Worm (Caenorhabditis elegans) whole organism, L1 larva: ENCODE data around the gene T05G5.4.
A peak's percentile ranks its signal among the peaks of the same experiment; 100 is the strongest.

Experiments
- C04F5.9 ChIP-seq: sonication (generic microtip); optimal IDR thresholded peaks from 2 replicates; lab custom pipeline; 2016; ENCODE audit warnings: missing genetic modification characterization, missing compliant biosample characterization
- F16B12.6 ChIP-seq: fragments of 150-350 bp; optimal IDR thresholded peaks from 2 replicates; lab custom pipeline; 2014; ENCODE audit warnings: missing biosample characterization, missing genetic modification characterization
- aha-1 ChIP-seq: fragments of 150-350 bp; optimal IDR thresholded peaks from 2 replicates; lab custom pipeline; 2014; ENCODE audit warnings: missing biosample characterization, missing genetic modification characterization
- alr-1 ChIP-seq: fragments of 200-800 bp; sonication (Bioruptor generic); optimal IDR thresholded peaks from 2 replicates; lab custom pipeline; 2018; ENCODE audit warnings: borderline replicate concordance, mild to moderate bottlenecking, missing genetic modification characterization, missing compliant biosample characterization
- aly-2 ChIP-seq: fragments of 150-350 bp; optimal IDR thresholded peaks from 2 replicates; lab custom pipeline; 2014; ENCODE audit warnings: missing biosample characterization, missing genetic modification characterization
- ceh-8 ChIP-seq: fragments of 200-800 bp; sonication (Bioruptor generic); optimal IDR thresholded peaks from 2 replicates; lab custom pipeline; 2018; ENCODE audit warnings: mild to moderate bottlenecking, missing genetic modification characterization, moderate library complexity, missing compliant biosample characterization
- ceh-82 ChIP-seq, 3 experiments: fragments of 150-350 bp in 1 of 3; sonication (generic microtip) in 2 of 3; optimal IDR thresholded peaks; 2 replicates each; lab custom pipeline; 2014 to 2017; ENCODE audit warnings: missing biosample characterization in 3 of 3, missing genetic modification characterization in 3 of 3
- ceh-88 ChIP-seq: fragments of 200-800 bp; sonication (Bioruptor generic); IDR thresholded peaks from 2 replicates; pipeline ENCODE4 v1.3.6; 2022; ENCODE audit warnings: missing genetic modification characterization, missing compliant biosample characterization
- ceh-90 ChIP-seq: sonication (generic microtip); optimal IDR thresholded peaks from 2 replicates; lab custom pipeline; 2016; ENCODE audit warnings: missing genetic modification characterization, missing compliant biosample characterization
- dpl-1 ChIP-seq, 3 experiments: fragments of 150-350 bp in 2 of 3; sonication (generic microtip) in 1 of 3; optimal IDR thresholded peaks; 2 replicates each; lab custom pipeline; 2014 to 2017; ENCODE audit warnings: missing biosample characterization in 3 of 3, missing genetic modification characterization in 3 of 3, missing genetic modification reagents in 3 of 3
- dsc-1 ChIP-seq: sonication (generic microtip); optimal IDR thresholded peaks from 2 replicates; lab custom pipeline; 2016; ENCODE audit warnings: mild to moderate bottlenecking, missing genetic modification characterization, missing compliant biosample characterization
- efl-1 ChIP-seq, 4 experiments: fragments of 150-350 bp; optimal IDR thresholded peaks in 3 of 4; peaks in 1 of 4; 1 replicate in 1 of 4; 2 replicates in 3 of 4; lab custom pipeline; 2014; ENCODE audit warnings: missing biosample characterization in 2 of 4, missing genetic modification characterization in 2 of 4, missing genetic modification reagents in 2 of 4
- efl-3 ChIP-seq: fragments of 200-800 bp; sonication (Bioruptor generic); optimal IDR thresholded peaks from 2 replicates; lab custom pipeline; 2018; ENCODE audit warnings: mild to moderate bottlenecking, missing genetic modification characterization, missing compliant biosample characterization
- egl-13 ChIP-seq: sonication (generic microtip); optimal IDR thresholded peaks from 2 replicates; lab custom pipeline; 2016; ENCODE audit warnings: missing genotype, missing genetic modification reagents, missing genetic modification characterization, missing compliant biosample characterization
- elt-2 ChIP-seq: sonication (generic microtip); optimal IDR thresholded peaks from 2 replicates; lab custom pipeline; 2016; ENCODE audit warnings: missing genetic modification characterization, mild to moderate bottlenecking, inconsistent platforms, missing compliant biosample characterization, missing genetic modification reagents
- elt-3 ChIP-seq, 6 experiments: fragments of 150-350 bp in 1 of 6; sonication (generic microtip); optimal IDR thresholded peaks; 2 replicates each; lab custom pipeline; 2017 to 2018; ENCODE audit warnings: missing biosample characterization in 6 of 6, missing genetic modification characterization in 6 of 6, inconsistent platforms in 1 of 6
- ets-5 ChIP-seq: fragments of 200-800 bp; sonication (Bioruptor generic); IDR thresholded peaks from 2 replicates; pipeline ENCODE4 v1.3.6; 2022; ENCODE audit warnings: missing genetic modification characterization, missing compliant biosample characterization
- grh-1 ChIP-seq: fragments of 200-800 bp; sonication (Bioruptor generic); IDR thresholded peaks from 2 replicates; pipeline ENCODE4 v1.3.6; 2022; ENCODE audit warnings: missing genetic modification reagents, missing genetic modification characterization, missing compliant biosample characterization
- hlh-4 ChIP-seq: sonication (generic microtip); optimal IDR thresholded peaks from 2 replicates; lab custom pipeline; 2016; ENCODE audit warnings: mild to moderate bottlenecking, missing genetic modification characterization, missing compliant biosample characterization
- hpl-2 ChIP-seq: fragments of 150-350 bp; optimal IDR thresholded peaks from 2 replicates; lab custom pipeline; 2014; ENCODE audit warnings: missing biosample characterization, missing genetic modification reagents, missing genetic modification characterization
- irx-1 ChIP-seq: sonication (generic microtip); optimal IDR thresholded peaks from 2 replicates; lab custom pipeline; 2016; ENCODE audit warnings: missing genetic modification characterization, missing compliant biosample characterization
- isw-1 ChIP-seq: fragments of 200-800 bp; sonication (Bioruptor generic); IDR thresholded peaks from 2 replicates; pipeline ENCODE4 v1.3.6; 2022; ENCODE audit warnings: missing genetic modification characterization, missing compliant biosample characterization
- jun-1 ChIP-seq: fragments of 150-350 bp; optimal IDR thresholded peaks from 2 replicates; lab custom pipeline; 2014; ENCODE audit warnings: missing biosample characterization, missing genetic modification reagents, missing genetic modification characterization
- lin-13 ChIP-seq: fragments of 150-350 bp; optimal IDR thresholded peaks from 2 replicates; lab custom pipeline; 2014; ENCODE audit warnings: missing biosample characterization, missing genetic modification reagents, missing genetic modification characterization
- lin-14 ChIP-seq: fragments of 200-800 bp; sonication (Bioruptor generic); optimal IDR thresholded peaks from 2 replicates; lab custom pipeline; 2018; ENCODE audit warnings: mild to moderate bottlenecking, missing genetic modification characterization, moderate library complexity, missing compliant biosample characterization
- lin-15B ChIP-seq: fragments of 150-350 bp; sonication (generic microtip); optimal IDR thresholded peaks from 3 replicates; lab custom pipeline; 2014; ENCODE audit warnings: missing biosample characterization, missing genetic modification characterization
- lin-35 ChIP-seq, 2 experiments: fragments of 150-350 bp; optimal IDR thresholded peaks; 2 replicates each; lab custom pipeline; 2014; ENCODE audit warnings: missing biosample characterization in 2 of 2, missing genetic modification characterization in 2 of 2, missing genetic modification reagents in 2 of 2
- lin-39 ChIP-seq: fragments of 150-350 bp; optimal IDR thresholded peaks from 2 replicates; lab custom pipeline; 2014; ENCODE audit warnings: missing biosample characterization, missing genetic modification reagents, missing genetic modification characterization
- lir-3 ChIP-seq: sonication (generic microtip); optimal IDR thresholded peaks from 2 replicates; lab custom pipeline; 2016; ENCODE audit warnings: mild to moderate bottlenecking, missing genetic modification characterization, moderate library complexity, missing compliant biosample characterization; ENCODE audit not compliant: poor library complexity
- mdl-1 ChIP-seq, 2 experiments: fragments of 150-350 bp; optimal IDR thresholded peaks; 2 replicates each; lab custom pipeline; 2014 to 2017; ENCODE audit warnings: missing biosample characterization in 2 of 2, missing genetic modification characterization in 2 of 2, inconsistent platforms in 1 of 2
- mef-2 ChIP-seq: fragments of 150-350 bp; optimal IDR thresholded peaks from 2 replicates; lab custom pipeline; 2014; ENCODE audit warnings: missing biosample characterization, missing genetic modification characterization
- mep-1 ChIP-seq: fragments of 150-350 bp; optimal IDR thresholded peaks from 2 replicates; lab custom pipeline; 2014; ENCODE audit warnings: missing biosample characterization, missing genetic modification characterization
- nhr-19 ChIP-seq: fragments of 200-800 bp; sonication (Bioruptor generic); conservative IDR thresholded peaks from 2 replicates; pipeline ENCODE4 v1.3.6; 2022; ENCODE audit warnings: missing genetic modification characterization, missing compliant biosample characterization
- nhr-20 ChIP-seq: sonication (generic microtip); optimal IDR thresholded peaks from 2 replicates; lab custom pipeline; 2016; ENCODE audit warnings: mild to moderate bottlenecking, missing genetic modification characterization, missing compliant biosample characterization
- nhr-237 ChIP-seq: fragments of 150-350 bp; optimal IDR thresholded peaks from 2 replicates; lab custom pipeline; 2014; ENCODE audit warnings: missing biosample characterization, missing genetic modification characterization
- nhr-28 ChIP-seq: fragments of 150-350 bp; optimal IDR thresholded peaks from 2 replicates; lab custom pipeline; 2014; ENCODE audit warnings: missing biosample characterization, missing genetic modification characterization
- nhr-47 ChIP-seq: sonication (generic microtip); optimal IDR thresholded peaks from 2 replicates; lab custom pipeline; 2016; ENCODE audit warnings: mild to moderate bottlenecking, missing genetic modification characterization, moderate library complexity, missing compliant biosample characterization
- nhr-71 ChIP-seq: sonication (generic microtip); optimal IDR thresholded peaks from 2 replicates; lab custom pipeline; 2016; ENCODE audit warnings: mild to moderate bottlenecking, missing genetic modification characterization, moderate library complexity, missing compliant biosample characterization
- nhr-77 ChIP-seq: fragments of 150-350 bp; optimal IDR thresholded peaks from 2 replicates; lab custom pipeline; 2014; ENCODE audit warnings: missing biosample characterization, missing genetic modification characterization
- nhr-90 ChIP-seq: sonication (generic microtip); optimal IDR thresholded peaks from 2 replicates; lab custom pipeline; 2016; ENCODE audit warnings: mild to moderate bottlenecking, missing genetic modification characterization, missing compliant biosample characterization; ENCODE audit not compliant: poor library complexity
- pax-3 ChIP-seq: fragments of 200-800 bp; sonication (Bioruptor generic); optimal IDR thresholded peaks from 2 replicates; lab custom pipeline; 2018; ENCODE audit warnings: mild to moderate bottlenecking, missing genetic modification characterization, moderate library complexity, missing compliant biosample characterization
- rnt-1 ChIP-seq: sonication (generic microtip); optimal IDR thresholded peaks from 2 replicates; lab custom pipeline; 2016; ENCODE audit warnings: mild to moderate bottlenecking, missing genetic modification characterization, moderate library complexity, missing compliant biosample characterization
- snu-23 ChIP-seq: sonication (generic microtip); optimal IDR thresholded peaks from 2 replicates; lab custom pipeline; 2016; ENCODE audit warnings: missing genetic modification characterization, missing compliant biosample characterization
- swsn-7 ChIP-seq: sonication (generic microtip); optimal IDR thresholded peaks from 2 replicates; lab custom pipeline; 2016; ENCODE audit warnings: missing genetic modification characterization, missing compliant biosample characterization
- tbx-2 ChIP-seq: sonication (generic microtip); optimal IDR thresholded peaks from 2 replicates; lab custom pipeline; 2016; ENCODE audit warnings: missing genetic modification characterization, missing compliant biosample characterization
- unc-30 ChIP-seq: sonication (generic microtip); optimal IDR thresholded peaks from 2 replicates; lab custom pipeline; 2017; ENCODE audit warnings: missing biosample characterization, missing genetic modification characterization
- unc-86 ChIP-seq: sonication (generic microtip); optimal IDR thresholded peaks from 2 replicates; lab custom pipeline; 2016; ENCODE audit warnings: missing genetic modification characterization, missing compliant biosample characterization
- xbp-1 ChIP-seq: sonication (generic microtip); optimal IDR thresholded peaks from 2 replicates; lab custom pipeline; 2016; ENCODE audit warnings: missing genetic modification characterization, missing compliant biosample characterization
- zip-4 ChIP-seq: fragments of 200-800 bp; sonication (Bioruptor generic); optimal IDR thresholded peaks from 2 replicates; lab custom pipeline; 2018; ENCODE audit warnings: mild to moderate bottlenecking, missing genetic modification characterization, moderate library complexity, missing compliant biosample characterization
- ztf-11 ChIP-seq, 2 experiments: sonication (generic microtip); optimal IDR thresholded peaks; 2 replicates each; lab custom pipeline; 2016 to 2017; ENCODE audit warnings: missing genetic modification characterization in 2 of 2, missing biosample characterization in 1 of 2, missing compliant biosample characterization in 1 of 2
- ztf-4 ChIP-seq: fragments of 150-350 bp; optimal IDR thresholded peaks from 2 replicates; lab custom pipeline; 2014; ENCODE audit warnings: missing biosample characterization, missing genetic modification characterization

The T05G5.4 gene

ce11 chrIII:9717243-9717642 is 31.5 kb upstream of the T05G5.4 start:
- TF ChIP-seq ceh-8 (peak; percentile 8), egl-13 (tag; lab: Kevin White, UChicago) (peak; percentile 20), jun-1 (tag; lab: Kevin White, UChicago) (peak; percentile 4), isw-1 (no peak), hpl-2 (GFP tag; lab: Kevin White, UChicago) (peak; percentile 34), aha-1 (tag; lab: Kevin White, UChicago) (no peak), nhr-237 (no peak), nhr-28 (tag; lab: Kevin White, UChicago) (no peak), ceh-88 (GFP tag; lab: Robert Waterston, UW) (peak; percentile 62; the same call in 1 of the 2 replicates), elt-2 (tag; lab: Kevin White, UChicago) (peak; percentile 91), nhr-47 (tag; lab: Kevin White, UChicago) (peak; percentile 84), snu-23 (GFP tag; lab: Kevin White, UChicago) (peak; percentile 81), F16B12.6 (tag; lab: Kevin White, UChicago) (peak; percentile 18), unc-30 (tag; lab: Kevin White, UChicago) (no peak), ets-5 (GFP tag; lab: Robert Waterston, UW) (no peak), nhr-90 (tag; lab: Kevin White, UChicago) (peak; percentile 91), grh-1 (peak; percentile 62), efl-3 (GFP tag; lab: Kevin White, UChicago) (no peak), xbp-1 (tag; lab: Kevin White, UChicago) (peak; percentile 58), mep-1 (tag; lab: Kevin White, UChicago) (peak; percentile 14), ceh-82 (tag; optimal IDR thresholded peaks at IDR 0.05; lab: Kevin White, UChicago) (peak; percentile 43 to 56 (median 48)), lin-13 (GFP tag; lab: Kevin White, UChicago) (no peak), mef-2 (tag; lab: Kevin White, UChicago) (no peak), lin-14 (peak; percentile 64), nhr-20 (tag; lab: Kevin White, UChicago) (peak; percentile 80), hlh-4 (tag; lab: Kevin White, UChicago) (no peak), pax-3 (tag; lab: Kevin White, UChicago) (peak; percentile 50), mdl-1 (tag; optimal IDR thresholded peaks at IDR 0.05; lab: Kevin White, UChicago) (peak in 1 of 2 experiments; percentile 54), efl-1 (optimal IDR thresholded peaks at IDR 0.05; lab: Kevin White, UChicago) (peak; percentile 35 to 59), efl-1 (GFP tag; optimal IDR thresholded peaks at IDR 0.05 in 1 of 2; lab: Kevin White, UChicago) (peak; percentile 37 to 97), zip-4 (GFP tag; lab: Kevin White, UChicago) (peak; percentile 64), lin-15B (tag; lab: Kevin White, UChicago) (peak; percentile 35), rnt-1 (tag; lab: Kevin White, UChicago) (peak; percentile 90), irx-1 (tag; lab: Kevin White, UChicago) (peak; percentile 71), lin-35 (GFP tag; optimal IDR thresholded peaks at IDR 0.05; lab: Kevin White, UChicago) (peak in 1 of 2 experiments; percentile 69), dsc-1 (tag; lab: Kevin White, UChicago) (peak; percentile 81), elt-3 (tag; optimal IDR thresholded peaks at IDR 0.05; lab: Kevin White, UChicago) (peak in 4 of 6 experiments; percentile 3 to 14 (median 8)), ztf-4 (tag; lab: Kevin White, UChicago) (peak; percentile 24), alr-1 (tag; lab: Kevin White, UChicago) (no peak), tbx-2 (tag; lab: Kevin White, UChicago) (peak; percentile 60), unc-86 (tag; lab: Kevin White, UChicago) (peak; percentile 32), ztf-11 (tag; optimal IDR thresholded peaks at IDR 0.05; lab: Kevin White, UChicago) (peak in 1 of 2 experiments; percentile 37), lir-3 (peak; percentile 31), C04F5.9 (tag; lab: Kevin White, UChicago) (peak; percentile 43), lin-39 (tag; lab: Kevin White, UChicago) (peak; percentile 56), nhr-19 (GFP tag; lab: Robert Waterston, UW) (peak; percentile 88), ceh-90 (tag; lab: Kevin White, UChicago) (peak; percentile 20), nhr-77 (peak; percentile 40), aly-2 (tag; lab: Kevin White, UChicago) (peak; percentile 77), swsn-7 (tag; lab: Kevin White, UChicago) (peak; percentile 78), dpl-1 (GFP tag; optimal IDR thresholded peaks at IDR 0.05; lab: Kevin White, UChicago) (peak; percentile 7 to 46 (median 25)), nhr-71 (tag; lab: Kevin White, UChicago) (peak; percentile 89)
